Worm (Caenorhabditis elegans) whole organism, L1 larva: ENCODE measurements around the gene Y56A3A.7.
A peak's percentile ranks its signal among the peaks of the same experiment; 100 is the strongest.

Source experiments
- C04F5.9 ChIP-seq: sonication (generic microtip); optimal IDR thresholded peaks from 2 replicates; lab custom pipeline; 2016; ENCODE audit warnings: missing genetic modification characterization, missing compliant biosample characterization
- C34B4.2 ChIP-seq: sonication (generic microtip); optimal IDR thresholded peaks from 2 replicates; lab custom pipeline; 2017; ENCODE audit warnings: mild to moderate bottlenecking, missing genetic modification characterization, missing compliant biosample characterization
- aha-1 ChIP-seq: fragments of 150-350 bp; optimal IDR thresholded peaks from 2 replicates; lab custom pipeline; 2014; ENCODE audit warnings: missing biosample characterization, missing genetic modification characterization
- ama-1 ChIP-seq: fragments of 150-350 bp; optimal IDR thresholded peaks from 2 replicates; lab custom pipeline; 2014
- ceh-63 ChIP-seq: fragments of 200-800 bp; sonication (Bioruptor generic); optimal IDR thresholded peaks from 2 replicates; lab custom pipeline; 2018; ENCODE audit warnings: mild to moderate bottlenecking, missing genetic modification characterization, missing compliant biosample characterization
- ceh-8 ChIP-seq: fragments of 200-800 bp; sonication (Bioruptor generic); optimal IDR thresholded peaks from 2 replicates; lab custom pipeline; 2018; ENCODE audit warnings: mild to moderate bottlenecking, missing genetic modification characterization, moderate library complexity, missing compliant biosample characterization
- ceh-88 ChIP-seq: fragments of 200-800 bp; sonication (Bioruptor generic); IDR thresholded peaks from 2 replicates; pipeline ENCODE4 v1.3.6; 2022; ENCODE audit warnings: missing genetic modification characterization, missing compliant biosample characterization
- ceh-90 ChIP-seq: sonication (generic microtip); optimal IDR thresholded peaks from 2 replicates; lab custom pipeline; 2016; ENCODE audit warnings: missing genetic modification characterization, missing compliant biosample characterization
- ces-1 ChIP-seq: fragments of 150-350 bp; optimal IDR thresholded peaks from 2 replicates; lab custom pipeline; 2014; ENCODE audit warnings: missing biosample characterization, missing genetic modification reagents, missing genetic modification characterization
- dpl-1 ChIP-seq, 3 experiments: fragments of 150-350 bp in 2 of 3; sonication (generic microtip) in 1 of 3; optimal IDR thresholded peaks; 2 replicates each; lab custom pipeline; 2014 to 2017; ENCODE audit warnings: missing biosample characterization in 3 of 3, missing genetic modification characterization in 3 of 3, missing genetic modification reagents in 3 of 3
- dsc-1 ChIP-seq: sonication (generic microtip); optimal IDR thresholded peaks from 2 replicates; lab custom pipeline; 2016; ENCODE audit warnings: mild to moderate bottlenecking, missing genetic modification characterization, missing compliant biosample characterization
- egl-27 ChIP-seq, 2 experiments: fragments of 150-350 bp in 1 of 2; sonication (generic microtip); optimal IDR thresholded peaks; 3 replicates each; lab custom pipeline; 2017 to 2018; ENCODE audit warnings: missing biosample characterization in 2 of 2, missing genetic modification characterization in 2 of 2, missing genetic modification reagents in 2 of 2
- elt-2 ChIP-seq: sonication (generic microtip); optimal IDR thresholded peaks from 2 replicates; lab custom pipeline; 2016; ENCODE audit warnings: missing genetic modification characterization, mild to moderate bottlenecking, inconsistent platforms, missing compliant biosample characterization, missing genetic modification reagents
- fkh-4 ChIP-seq: sonication (generic microtip); optimal IDR thresholded peaks from 2 replicates; lab custom pipeline; 2016; ENCODE audit warnings: missing compliant biosample characterization, missing genetic modification characterization, borderline replicate concordance
- hlh-17 ChIP-seq: fragments of 200-800 bp; sonication (Bioruptor generic); optimal IDR thresholded peaks from 2 replicates; lab custom pipeline; 2018; ENCODE audit warnings: missing genetic modification characterization, mild to moderate bottlenecking, missing compliant biosample characterization, moderate library complexity, borderline replicate concordance
- irx-1 ChIP-seq: sonication (generic microtip); optimal IDR thresholded peaks from 2 replicates; lab custom pipeline; 2016; ENCODE audit warnings: missing genetic modification characterization, missing compliant biosample characterization
- isw-1 ChIP-seq: fragments of 200-800 bp; sonication (Bioruptor generic); IDR thresholded peaks from 2 replicates; pipeline ENCODE4 v1.3.6; 2022; ENCODE audit warnings: missing genetic modification characterization, missing compliant biosample characterization
- lin-14 ChIP-seq: fragments of 200-800 bp; sonication (Bioruptor generic); optimal IDR thresholded peaks from 2 replicates; lab custom pipeline; 2018; ENCODE audit warnings: mild to moderate bottlenecking, missing genetic modification characterization, moderate library complexity, missing compliant biosample characterization
- lin-15B ChIP-seq: fragments of 150-350 bp; sonication (generic microtip); optimal IDR thresholded peaks from 3 replicates; lab custom pipeline; 2014; ENCODE audit warnings: missing biosample characterization, missing genetic modification characterization
- mab-9 ChIP-seq: fragments of 200-800 bp; sonication (Bioruptor generic); IDR thresholded peaks from 2 replicates; pipeline ENCODE4 v1.3.6; 2022; ENCODE audit warnings: missing genetic modification reagents, missing genetic modification characterization, missing compliant biosample characterization
- mdl-1 ChIP-seq, 2 experiments: fragments of 150-350 bp; optimal IDR thresholded peaks; 2 replicates each; lab custom pipeline; 2014 to 2017; ENCODE audit warnings: missing biosample characterization in 2 of 2, missing genetic modification characterization in 2 of 2, inconsistent platforms in 1 of 2
- mep-1 ChIP-seq: fragments of 150-350 bp; optimal IDR thresholded peaks from 2 replicates; lab custom pipeline; 2014; ENCODE audit warnings: missing biosample characterization, missing genetic modification characterization
- nhr-11 ChIP-seq: fragments of 150-350 bp; optimal IDR thresholded peaks from 2 replicates; lab custom pipeline; 2014; ENCODE audit warnings: missing biosample characterization, missing genetic modification characterization
- nhr-12 ChIP-seq: sonication (generic microtip); optimal IDR thresholded peaks from 2 replicates; lab custom pipeline; 2017; ENCODE audit warnings: missing biosample characterization, missing genetic modification characterization
- nhr-77 ChIP-seq: fragments of 150-350 bp; optimal IDR thresholded peaks from 2 replicates; lab custom pipeline; 2014; ENCODE audit warnings: missing biosample characterization, missing genetic modification characterization
- nhr-84 ChIP-seq: sonication (generic microtip); optimal IDR thresholded peaks from 2 replicates; lab custom pipeline; 2017; ENCODE audit warnings: missing biosample characterization, missing genetic modification characterization
- nhr-90 ChIP-seq: sonication (generic microtip); optimal IDR thresholded peaks from 2 replicates; lab custom pipeline; 2016; ENCODE audit warnings: mild to moderate bottlenecking, missing genetic modification characterization, missing compliant biosample characterization; ENCODE audit not compliant: poor library complexity
- pag-3 ChIP-seq: sonication (generic microtip); optimal IDR thresholded peaks from 2 replicates; lab custom pipeline; 2017; ENCODE audit warnings: missing genetic modification characterization, mild to moderate bottlenecking, missing compliant biosample characterization, antibody characterized with exemption, borderline replicate concordance; ENCODE audit not compliant: insufficient read depth
- pqm-1 ChIP-seq: sonication (generic microtip); optimal IDR thresholded peaks from 3 replicates; lab custom pipeline; 2017; ENCODE audit warnings: missing biosample characterization, missing genetic modification characterization
- rnt-1 ChIP-seq: sonication (generic microtip); optimal IDR thresholded peaks from 2 replicates; lab custom pipeline; 2016; ENCODE audit warnings: mild to moderate bottlenecking, missing genetic modification characterization, moderate library complexity, missing compliant biosample characterization
- snu-23 ChIP-seq: sonication (generic microtip); optimal IDR thresholded peaks from 2 replicates; lab custom pipeline; 2016; ENCODE audit warnings: missing genetic modification characterization, missing compliant biosample characterization
- sox-4 ChIP-seq: sonication (generic microtip); optimal IDR thresholded peaks from 2 replicates; lab custom pipeline; 2016; ENCODE audit warnings: missing genetic modification characterization, missing compliant biosample characterization
- sup-37 ChIP-seq: fragments of 200-800 bp; sonication (Bioruptor generic); optimal IDR thresholded peaks from 2 replicates; lab custom pipeline; 2018; ENCODE audit warnings: mild to moderate bottlenecking, missing genetic modification characterization, missing compliant biosample characterization
- tbx-2 ChIP-seq: sonication (generic microtip); optimal IDR thresholded peaks from 2 replicates; lab custom pipeline; 2016; ENCODE audit warnings: missing genetic modification characterization, missing compliant biosample characterization
- tlp-1 ChIP-seq: fragments of 150-350 bp; optimal IDR thresholded peaks from 2 replicates; lab custom pipeline; 2014; ENCODE audit warnings: missing biosample characterization, missing genetic modification characterization
- unc-62 ChIP-seq: fragments of 150-350 bp; optimal IDR thresholded peaks from 2 replicates; lab custom pipeline; 2014; ENCODE audit warnings: missing biosample characterization, missing genetic modification reagents, missing genetic modification characterization
- zag-1 ChIP-seq: fragments of 150-350 bp; optimal IDR thresholded peaks from 2 replicates; lab custom pipeline; 2014; ENCODE audit warnings: missing biosample characterization, missing genetic modification characterization
- zip-4 ChIP-seq: fragments of 200-800 bp; sonication (Bioruptor generic); optimal IDR thresholded peaks from 2 replicates; lab custom pipeline; 2018; ENCODE audit warnings: mild to moderate bottlenecking, missing genetic modification characterization, moderate library complexity, missing compliant biosample characterization
- ztf-11 ChIP-seq, 2 experiments: sonication (generic microtip); optimal IDR thresholded peaks; 2 replicates each; lab custom pipeline; 2016 to 2017; ENCODE audit warnings: missing genetic modification characterization in 2 of 2, missing biosample characterization in 1 of 2, missing compliant biosample characterization in 1 of 2
- ztf-4 ChIP-seq: fragments of 150-350 bp; optimal IDR thresholded peaks from 2 replicates; lab custom pipeline; 2014; ENCODE audit warnings: missing biosample characterization, missing genetic modification characterization

The Y56A3A.7 gene

ce11 chrIII:11951111-11951510 is 4.3 kb upstream of the Y56A3A.7 start:
- TF ChIP-seq pag-3: no peak
- TF ChIP-seq nhr-90 (tag; lab: Kevin White, UChicago): no peak
- TF ChIP-seq tbx-2: no peak
- TF ChIP-seq ama-1 (lab: Kevin White, UChicago): no peak
- TF ChIP-seq unc-62 (GFP tag; lab: Kevin White, UChicago): no peak
- no peak for TF ChIP-seq nhr-11 (tag; lab: Kevin White, UChicago)
- TF ChIP-seq nhr-84 (tag; lab: Kevin White, UChicago): no peak
- TF ChIP-seq mep-1 (tag; lab: Kevin White, UChicago): no peak
- no peak for TF ChIP-seq ztf-4
- TF ChIP-seq ceh-63: no peak
- no peak for TF ChIP-seq rnt-1 (tag; lab: Kevin White, UChicago)
- no peak for TF ChIP-seq ztf-11 (tag; optimal IDR thresholded peaks at IDR 0.05; lab: Kevin White, UChicago)
- TF ChIP-seq isw-1 (GFP tag; lab: Robert Waterston, UW): no peak
- no peak for TF ChIP-seq ceh-90 (tag; lab: Kevin White, UChicago)
- TF ChIP-seq zag-1: no peak
- no peak for TF ChIP-seq ceh-88 (GFP tag; lab: Robert Waterston, UW)
- no peak for TF ChIP-seq irx-1 (tag; lab: Kevin White, UChicago)
- TF ChIP-seq mab-9 (GFP tag; lab: Robert Waterston, UW): no peak
- TF ChIP-seq zip-4 (GFP tag; lab: Kevin White, UChicago): no peak

- peak; percentile 24 for TF ChIP-seq pqm-1 (tag; lab: Kevin White, UChicago)
- no peak for TF ChIP-seq ces-1 (GFP tag; lab: Kevin White, UChicago)
- no peak for TF ChIP-seq nhr-12 (tag; lab: Kevin White, UChicago)
Observed at ce11 chrIII:11949276-11949879, 2.6 kb upstream of the Y56A3A.7 start.

- TF ChIP-seq snu-23 (GFP tag; lab: Kevin White, UChicago) (no peak), sox-4 (no peak), dpl-1 (GFP tag; optimal IDR thresholded peaks at IDR 0.05; lab: Kevin White, UChicago) (no peak), C04F5.9 (tag; lab: Kevin White, UChicago) (no peak), elt-2 (tag; lab: Kevin White, UChicago) (no peak), lin-15B (tag; lab: Kevin White, UChicago) (no peak), egl-27 (tag; optimal IDR thresholded peaks at IDR 0.05; lab: Kevin White, UChicago) (no peak), nhr-77 (no peak), ceh-8 (GFP tag; lab: Kevin White, UChicago) (no peak), rnt-1 (tag; lab: Kevin White, UChicago) (no peak), mdl-1 (tag; optimal IDR thresholded peaks at IDR 0.05; lab: Kevin White, UChicago) (no peak), fkh-4 (tag; lab: Kevin White, UChicago) (no peak), lin-14 (GFP tag; lab: Kevin White, UChicago) (no peak), C34B4.2 (tag; lab: Kevin White, UChicago) (no peak), dsc-1 (no peak), aha-1 (tag; lab: Kevin White, UChicago) (no peak), tlp-1 (tag; lab: Kevin White, UChicago) (no peak), hlh-17 (GFP tag; lab: Kevin White, UChicago) (no peak), zip-4 (GFP tag; lab: Kevin White, UChicago) (no peak), sup-37 (GFP tag; lab: Kevin White, UChicago) (no peak)
Observed at ce11 chrIII:11948437-11948836, 1.6 kb upstream of the Y56A3A.7 start.
